Fruit fly (Drosophila melanogaster): ENCODE measurements around the gene muc.

Gene muc

dm6 chr2L:7423333-7423895 is 3.3 kb upstream of the muc start (continued):
- TF ChIP-seq CG8632 (GFP tag; optimal IDR thresholded peaks at IDR 0.05) (peak; percentile 63), Lpt (GFP tag; optimal IDR thresholded peaks at IDR 0.05) (peak; percentile 73), spab (GFP tag; optimal IDR thresholded peaks at IDR 0.05) (peak; percentile 22), CG6163 (GFP tag; IDR thresholded peaks at IDR 0.05) (peak; percentile 82), CG11762 (GFP tag; optimal IDR thresholded peaks at IDR 0.05; ENCODE audit: insufficient read depth) (peak; percentile 71), CG3032 (tag; optimal IDR thresholded peaks at IDR 0.05) (peak; percentile 76), pdm3 (GFP tag; optimal IDR thresholded peaks at IDR 0.05) (peak; percentile 58), CG15336 (GFP tag; IDR thresholded peaks at IDR 0.05) (peak; percentile 84), CG11902 (GFP tag; optimal IDR thresholded peaks at IDR 0.05) (peak; percentile 22), Hr4 (GFP tag; optimal IDR thresholded peaks at IDR 0.05) (peak; percentile 72), fd85E (GFP tag; optimal IDR thresholded peaks at IDR 0.05) (no peak), topi (GFP tag; optimal IDR thresholded peaks at IDR 0.05) (peak; percentile 56), CG32006 (GFP tag; optimal IDR thresholded peaks at IDR 0.05) (peak; percentile 29), eg (GFP tag; IDR thresholded peaks at IDR 0.05) (peak; percentile 85), OdsH (GFP tag; optimal IDR thresholded peaks at IDR 0.05) (peak; percentile 71), CG7368 (GFP tag; optimal IDR thresholded peaks at IDR 0.05) (peak; percentile 63), Eip78C (GFP tag) (peak; percentile 95), CG10631 (GFP tag; optimal IDR thresholded peaks at IDR 0.05) (peak; percentile 54), CG8319 (GFP tag; optimal IDR thresholded peaks at IDR 0.05) (peak; percentile 13), Eip93F (GFP tag; optimal IDR thresholded peaks at IDR 0.05) (peak; percentile 79), achi (GFP tag; optimal IDR thresholded peaks at IDR 0.05) (peak; percentile 76), CG34406 (GFP tag; optimal IDR thresholded peaks at IDR 0.05) (peak; percentile 59), CG10669 (GFP tag; optimal IDR thresholded peaks at IDR 0.05) (peak; percentile 65), lz (GFP tag; optimal IDR thresholded peaks at IDR 0.05) (peak; percentile 64), Met (GFP tag; optimal IDR thresholded peaks at IDR 0.05) (peak; percentile 79), dsx (GFP tag; optimal IDR thresholded peaks at IDR 0.05; ENCODE audit: poor library complexity, severe bottlenecking) (peak; percentile 79), Blimp-1 (GFP tag; optimal IDR thresholded peaks at IDR 0.05) (peak; percentile 14), fkh (GFP tag; optimal IDR thresholded peaks at IDR 0.05) (no peak), Sox15 (GFP tag; optimal IDR thresholded peaks at IDR 0.05) (peak; percentile 27), CG6808 (GFP tag; optimal IDR thresholded peaks at IDR 0.05) (peak; percentile 57), CG6792 (GFP tag; optimal IDR thresholded peaks at IDR 0.05) (peak; percentile 64), esn (GFP tag; optimal IDR thresholded peaks at IDR 0.05) (peak; percentile 63), CG8119 (GFP tag; IDR thresholded peaks at IDR 0.05) (peak; percentile 83), CG3919 (GFP tag; optimal IDR thresholded peaks at IDR 0.05) (peak; percentile 73)

DNA sequence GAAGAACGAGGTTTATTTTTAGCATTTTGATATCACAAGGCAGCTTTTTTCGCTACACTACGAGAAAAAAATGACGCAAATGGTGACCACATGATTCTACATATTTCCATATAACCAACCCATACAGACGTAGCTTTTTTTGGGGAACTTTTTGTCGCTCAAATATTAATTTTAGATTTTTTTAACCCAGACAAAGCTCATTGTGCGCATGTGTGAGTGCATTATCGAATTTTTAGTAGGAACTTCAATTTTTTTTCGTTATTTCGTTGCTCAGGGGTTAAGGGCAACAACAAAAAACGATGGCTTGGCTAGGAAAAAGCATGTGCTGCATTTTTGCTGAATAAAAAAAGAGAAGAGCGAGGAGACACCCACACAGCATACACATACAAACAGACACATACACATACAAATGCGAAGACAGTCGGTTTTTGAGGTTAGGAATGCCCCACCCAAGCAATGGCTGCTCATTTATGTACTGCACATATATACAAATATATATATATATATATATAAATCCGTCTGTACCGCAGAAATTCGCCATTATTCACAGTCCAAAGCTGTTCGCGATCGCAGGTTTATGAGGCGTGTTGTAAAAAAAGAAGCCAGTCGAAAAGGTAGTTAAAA is 2.3 kb upstream of the muc start:
- TF ChIP-seq CG11902 (GFP tag; optimal IDR thresholded peaks at IDR 0.05) (no peak), Sox14 (GFP tag; optimal IDR thresholded peaks at IDR 0.05) (peak; percentile 71), vri (GFP tag; optimal IDR thresholded peaks at IDR 0.05) (peak; percentile 6), Gug (GFP tag; IDR thresholded peaks at IDR 0.05) (0 out of 2 replicates have a peak, but pooled peaks have one; percentile 17), OdsH (GFP tag; optimal IDR thresholded peaks at IDR 0.05) (peak; percentile 64), cyc (GFP tag; optimal IDR thresholded peaks at IDR 0.05) (peak; percentile 35), svp (GFP tag) (peak; percentile 80), spab (GFP tag; optimal IDR thresholded peaks at IDR 0.05) (peak; percentile 32), CG7368 (GFP tag; optimal IDR thresholded peaks at IDR 0.05) (no peak), Eip78C (GFP tag) (peak; percentile 87), Sox102F (GFP tag; optimal IDR thresholded peaks at IDR 0.05) (peak; percentile 19), salr (GFP tag; optimal IDR thresholded peaks at IDR 0.05) (peak in 1 of 2 experiments; percentile 60), achi (GFP tag; optimal IDR thresholded peaks at IDR 0.05) (peak; percentile 24), CG11294 (GFP tag; IDR thresholded peaks at IDR 0.05) (no peak), CG6276 (GFP tag; optimal IDR thresholded peaks at IDR 0.05) (no peak), Sox15 (GFP tag; optimal IDR thresholded peaks at IDR 0.05) (peak; percentile 31), CG32006 (GFP tag; optimal IDR thresholded peaks at IDR 0.05) (peak; percentile 75), CG10631 (GFP tag; optimal IDR thresholded peaks at IDR 0.05) (peak; percentile 69), dsx (GFP tag; optimal IDR thresholded peaks at IDR 0.05; ENCODE audit: poor library complexity, severe bottlenecking) (no peak), CG1621 (tag; optimal IDR thresholded peaks at IDR 0.05) (peak; percentile 37), CG10669 (GFP tag; optimal IDR thresholded peaks at IDR 0.05) (peak; percentile 49), Met (GFP tag; optimal IDR thresholded peaks at IDR 0.05) (peak; percentile 31), CG6808 (GFP tag; optimal IDR thresholded peaks at IDR 0.05) (peak; percentile 11), CG6163 (GFP tag; IDR thresholded peaks at IDR 0.05) (peak; percentile 57), Blimp-1 (GFP tag; optimal IDR thresholded peaks at IDR 0.05) (no peak), CG3032 (tag; optimal IDR thresholded peaks at IDR 0.05) (peak; percentile 53), ss (GFP tag; optimal IDR thresholded peaks at IDR 0.05) (no peak), Eip75B (GFP tag; optimal IDR thresholded peaks at IDR 0.05) (peak; percentile 53), Lpt (GFP tag; optimal IDR thresholded peaks at IDR 0.05) (no peak), Hr39 (GFP tag; optimal IDR thresholded peaks at IDR 0.05) (peak; percentile 64)

Measured in whole organism, prepupa.